Fruit fly (Drosophila melanogaster): ENCODE results near the gene olf413.
A peak's percentile ranks its signal among the peaks of the same experiment; 100 is the strongest.

The olf413 gene

dm6 chr3L:22163712-22164111 lies 27.8 kb downstream of the olf413 start (continued):
- peak; percentile 79 for TF ChIP-seq CG3407 (GFP tag; optimal IDR thresholded peaks at IDR 0.05)
- TF ChIP-seq sim (GFP tag; IDR thresholded peaks at IDR 0.05): peak; percentile 49; the same call in 1 of the 2 replicates
- TF ChIP-seq Blimp-1 (GFP tag; optimal IDR thresholded peaks at IDR 0.05): peak; percentile 58
- peak; percentile 15 for TF ChIP-seq salm (tag; optimal IDR thresholded peaks at IDR 0.05)
- no peak for TF ChIP-seq Six4 (GFP tag; optimal IDR thresholded peaks at IDR 0.05)
- no peak for TF ChIP-seq lola (GFP tag; optimal IDR thresholded peaks at IDR 0.05)
- peak; percentile 40 for TF ChIP-seq CG6813 (GFP tag; optimal IDR thresholded peaks at IDR 0.05)
- TF ChIP-seq dpn (GFP tag; optimal IDR thresholded peaks at IDR 0.05): peak in 1 of 2 experiments; percentile 28
- TF ChIP-seq CG4707 (GFP tag; optimal IDR thresholded peaks at IDR 0.05): peak; percentile 36
- TF ChIP-seq Sin3A (optimal IDR thresholded peaks at IDR 0.05): no peak
- no peak for TF ChIP-seq CG12391 (tag; optimal IDR thresholded peaks at IDR 0.05)
- peak; percentile 18 for TF ChIP-seq fd102C (GFP tag; optimal IDR thresholded peaks at IDR 0.05)
- TF ChIP-seq CG1233 (GFP tag; optimal IDR thresholded peaks at IDR 0.05): peak; percentile 46
- TF ChIP-seq sima (GFP tag; optimal IDR thresholded peaks at IDR 0.05): no peak
- 0 out of 3 replicates have a peak, but pooled peaks have one; percentile 11 for TF ChIP-seq CG11093 (GFP tag; IDR thresholded peaks at IDR 0.05)
- TF ChIP-seq zfh2 (GFP tag; optimal IDR thresholded peaks at IDR 0.05): no peak
- TF ChIP-seq Hmr (GFP tag; optimal IDR thresholded peaks at IDR 0.05): no peak
- no peak for TF ChIP-seq mam (GFP tag; optimal IDR thresholded peaks at IDR 0.05)
- peak; percentile 19 for TF ChIP-seq CG12299 (tag; optimal IDR thresholded peaks at IDR 0.05)
- TF ChIP-seq CG12942 (GFP tag; optimal IDR thresholded peaks at IDR 0.05): peak; percentile 46
- no peak for TF ChIP-seq CG8290 (GFP tag; optimal IDR thresholded peaks at IDR 0.05)
- TF ChIP-seq CG8290 (tag; optimal IDR thresholded peaks at IDR 0.05): peak in 1 of 2 experiments; percentile 53
- no peak for TF ChIP-seq pzg (GFP tag; optimal IDR thresholded peaks at IDR 0.05)
- peak; percentile 59; the same call in 1 of the 2 replicates for TF ChIP-seq CG5953 (GFP tag; IDR thresholded peaks at IDR 0.05)
- peak; percentile 39; the same call in 1 of the 2 replicates for TF ChIP-seq CG4360 (GFP tag; IDR thresholded peaks at IDR 0.05)
- peak; percentile 27 for TF ChIP-seq CG33213 (GFP tag; optimal IDR thresholded peaks at IDR 0.05)
- TF ChIP-seq ATbp (GFP tag; optimal IDR thresholded peaks at IDR 0.05): peak; percentile 90
- TF ChIP-seq NfI (GFP tag; optimal IDR thresholded peaks at IDR 0.05): peak; percentile 10
- peak in 1 of 2 experiments; percentile 41 for TF ChIP-seq Hr51 (GFP tag; optimal IDR thresholded peaks at IDR 0.05)
- peak; percentile 28 for TF ChIP-seq CG13424 (tag; optimal IDR thresholded peaks at IDR 0.05)
- TF ChIP-seq corto (GFP tag; optimal IDR thresholded peaks at IDR 0.05): no peak
- no peak for TF ChIP-seq sc (optimal IDR thresholded peaks at IDR 0.05)
- TF ChIP-seq sc (GFP tag; optimal IDR thresholded peaks at IDR 0.05): peak; percentile 68
- TF ChIP-seq CG10209 (GFP tag; optimal IDR thresholded peaks at IDR 0.05): peak; percentile 68
- TF ChIP-seq slp2 (GFP tag; optimal IDR thresholded peaks at IDR 0.05): no peak
- TF ChIP-seq CG12659 (GFP tag; optimal IDR thresholded peaks at IDR 0.05): peak; percentile 5
- TF ChIP-seq CG15269 (tag; optimal IDR thresholded peaks at IDR 0.05): peak; percentile 25
- TF ChIP-seq CG2116 (GFP tag; optimal IDR thresholded peaks at IDR 0.05): peak; percentile 9
- TF ChIP-seq CG15514 (GFP tag; optimal IDR thresholded peaks at IDR 0.05): peak; percentile 25
- TF ChIP-seq CG7786 (GFP tag; optimal IDR thresholded peaks at IDR 0.05): no peak
- TF ChIP-seq rib (GFP tag; IDR thresholded peaks at IDR 0.05): no peak
- no peak for TF ChIP-seq az2 (GFP tag; optimal IDR thresholded peaks at IDR 0.05)
- peak; percentile 35 for TF ChIP-seq CG7556 (GFP tag; optimal IDR thresholded peaks at IDR 0.05)
- TF ChIP-seq pb (GFP tag; optimal IDR thresholded peaks at IDR 0.05): peak; percentile 20
- TF ChIP-seq CG15601 (tag; optimal IDR thresholded peaks at IDR 0.05): peak; percentile 65
- TF ChIP-seq kah (GFP tag; optimal IDR thresholded peaks at IDR 0.05): no peak
- peak; percentile 21 for TF ChIP-seq CG2202 (tag; optimal IDR thresholded peaks at IDR 0.05)
- TF ChIP-seq Camta (GFP tag; optimal IDR thresholded peaks at IDR 0.05): peak; percentile 41
- peak; percentile 15; the same call in 1 of the 2 replicates for TF ChIP-seq vvl (GFP tag; IDR thresholded peaks at IDR 0.05)
- no peak for TF ChIP-seq nmo (GFP tag; optimal IDR thresholded peaks at IDR 0.05)
